Fruit fly (Drosophila melanogaster) whole organism, embryonic: Measurements from ENCODE around the gene Zn72D.

Experiments
- Abd-B ChIP-seq: fragments of 200-800 bp; sonication (Bioruptor generic); optimal IDR thresholded peaks from 2 replicates; lab custom pipeline; 2018; ENCODE audit warnings: missing biosample characterization, mild to moderate bottlenecking, missing genetic modification characterization, moderate library complexity
- CG10274 ChIP-seq: fragments of 200-800 bp; sonication (Bioruptor generic); optimal IDR thresholded peaks from 3 replicates; lab custom pipeline; 2017; ENCODE audit warnings: missing biosample characterization, mild to moderate bottlenecking, missing genetic modification characterization
- CG13894 ChIP-seq: fragments of 200-800 bp; sonication (Bioruptor generic); optimal IDR thresholded peaks from 3 replicates; lab custom pipeline; 2018; ENCODE audit warnings: missing biosample characterization, mild to moderate bottlenecking, missing genetic modification characterization, moderate library complexity
- CG14014 ChIP-seq: fragments of 200-800 bp; sonication (Bioruptor generic); IDR thresholded peaks from 2 replicates; pipeline ENCODE4 v1.3.6; 2022; ENCODE audit warnings: missing biosample characterization, missing genetic modification characterization
- CG14441 ChIP-seq: fragments of 200-800 bp; sonication (Bioruptor generic); IDR thresholded peaks from 2 replicates; pipeline ENCODE4 v1.3.6; 2022; ENCODE audit warnings: missing biosample characterization, missing genetic modification characterization
- CG14667 ChIP-seq: fragments of 200-800 bp; sonication (Bioruptor generic); IDR thresholded peaks from 2 replicates; pipeline ENCODE4 v1.3.6; 2022; ENCODE audit warnings: missing biosample characterization, missing genetic modification characterization
- CG14860 ChIP-seq: fragments of 200-800 bp; sonication (Bioruptor generic); IDR thresholded peaks from 3 replicates; pipeline ENCODE4 v1.3.6; 2022; ENCODE audit warnings: missing biosample characterization, missing genetic modification characterization; ENCODE audit not compliant: partially characterized antibody
- CG1647 ChIP-seq: fragments of 200-800 bp; sonication (Bioruptor generic); optimal IDR thresholded peaks from 3 replicates; lab custom pipeline; 2016; ENCODE audit warnings: missing biosample characterization, missing genetic modification characterization
- CG17361 ChIP-seq: fragments of 200-800 bp; sonication (Bioruptor generic); IDR thresholded peaks from 3 replicates; pipeline ENCODE4 v1.3.6; 2022; ENCODE audit warnings: missing biosample characterization, missing genetic modification characterization
- CG17829 ChIP-seq: fragments of 200-800 bp; optimal IDR thresholded peaks from 2 replicates; lab custom pipeline; 2019; ENCODE audit warnings: missing biosample characterization, mild to moderate bottlenecking, missing genetic modification characterization, moderate library complexity
- CG2199 ChIP-seq: fragments of 200-800 bp; sonication (Bioruptor generic); IDR thresholded peaks from 3 replicates; pipeline ENCODE4 v1.3.6; 2022; ENCODE audit warnings: missing biosample characterization, missing genetic modification characterization
- CG2712 ChIP-seq: fragments of 200-800 bp; optimal IDR thresholded peaks from 3 replicates; lab custom pipeline; 2019; ENCODE audit warnings: missing biosample characterization, mild to moderate bottlenecking, missing genetic modification characterization, moderate library complexity
- CG34224 ChIP-seq: fragments of 200-800 bp; sonication (Bioruptor generic); IDR thresholded peaks from 3 replicates; pipeline ENCODE4 v1.3.6; 2022; ENCODE audit warnings: missing biosample characterization, missing genetic modification characterization; ENCODE audit not compliant: partially characterized antibody
- CG4282 ChIP-seq: fragments of 200-800 bp; sonication (Bioruptor generic); optimal IDR thresholded peaks from 2 replicates; lab custom pipeline; 2016; ENCODE audit warnings: missing biosample characterization, missing genetic modification characterization
- CG4854 ChIP-seq: fragments of 200-800 bp; sonication (Bioruptor generic); optimal IDR thresholded peaks from 2 replicates; lab custom pipeline; 2016; ENCODE audit warnings: missing biosample characterization, missing genetic modification characterization, inconsistent platforms
- CG5180 ChIP-seq: fragments of 200-800 bp; sonication (Bioruptor generic); optimal IDR thresholded peaks from 3 replicates; lab custom pipeline; 2017; ENCODE audit warnings: missing biosample characterization, missing genetic modification characterization, mild to moderate bottlenecking, moderate library complexity, missing genetic modification reagents
- CG7556 ChIP-seq: fragments of 200-800 bp; sonication (Bioruptor generic); optimal IDR thresholded peaks from 2 replicates; lab custom pipeline; 2017; ENCODE audit warnings: missing biosample characterization, mild to moderate bottlenecking, missing genetic modification characterization
- CG8388 ChIP-seq: fragments of 200-800 bp; sonication (Bioruptor generic); optimal IDR thresholded peaks from 2 replicates; lab custom pipeline; 2019; ENCODE audit warnings: missing biosample characterization, mild to moderate bottlenecking, missing genetic modification characterization, moderate library complexity
- CTCF ChIP-seq: fragments of 200-800 bp; sonication (Bioruptor generic); optimal IDR thresholded peaks from 2 replicates; lab custom pipeline; 2017; ENCODE audit warnings: missing biosample characterization, mild to moderate bottlenecking, missing genetic modification characterization, moderate library complexity
- Dref ChIP-seq: fragments of 200-800 bp; sonication (Bioruptor generic); IDR thresholded peaks from 2 replicates; pipeline ENCODE4 v1.3.6; 2022; ENCODE audit warnings: missing biosample characterization, missing genetic modification characterization
- ERR ChIP-seq: fragments of 200-800 bp; sonication (Bioruptor generic); optimal IDR thresholded peaks from 2 replicates; lab custom pipeline; 2016; ENCODE audit warnings: missing biosample characterization, missing genetic modification characterization
- Eip74EF ChIP-seq, 2 experiments: fragments of 200-800 bp in 1 of 2; fragments of >200 bp in 1 of 2; sonication (Bioruptor generic) in 1 of 2; optimal IDR thresholded peaks; 2 replicates each; lab custom pipeline; 2017 to 2019; ENCODE audit warnings: missing biosample characterization in 2 of 2, missing genetic modification characterization in 2 of 2, mild to moderate bottlenecking in 1 of 2, moderate library complexity in 1 of 2
- Fer3 ChIP-seq: fragments of 200-800 bp; sonication (Bioruptor generic); optimal IDR thresholded peaks from 2 replicates; lab custom pipeline; 2018; ENCODE audit warnings: missing biosample characterization, mild to moderate bottlenecking, missing genetic modification characterization, moderate library complexity
- Myb ChIP-seq: fragments of 200-800 bp; sonication (Bioruptor generic); optimal IDR thresholded peaks from 2 replicates; lab custom pipeline; 2016; ENCODE audit warnings: missing biosample characterization, missing genetic modification characterization
- NK7.1 ChIP-seq: fragments of 200-800 bp; sonication (Bioruptor generic); optimal IDR thresholded peaks from 3 replicates; lab custom pipeline; 2016; ENCODE audit warnings: missing biosample characterization, missing genetic modification characterization
- Opbp ChIP-seq: fragments of 200-800 bp; sonication (Bioruptor generic); IDR thresholded peaks from 3 replicates; pipeline ENCODE4 v1.3.6; 2022; ENCODE audit warnings: missing biosample characterization, missing genetic modification characterization; ENCODE audit not compliant: partially characterized antibody
- PHDP ChIP-seq: fragments of 200-800 bp; sonication (Bioruptor generic); optimal IDR thresholded peaks from 3 replicates; lab custom pipeline; 2018; ENCODE audit warnings: missing biosample characterization, mild to moderate bottlenecking, missing genetic modification characterization, moderate library complexity
- Ptx1 ChIP-seq: fragments of 200-800 bp; sonication (Bioruptor generic); IDR thresholded peaks from 2 replicates; pipeline ENCODE4 v1.3.6; 2022; ENCODE audit warnings: missing biosample characterization, missing genetic modification characterization
- Taf1 ChIP-seq: fragments of 200-800 bp; sonication (Bioruptor generic); IDR thresholded peaks from 2 replicates; pipeline ENCODE4 v1.3.6; 2022; ENCODE audit warnings: missing biosample characterization, missing genetic modification characterization
- al ChIP-seq: fragments of 200-800 bp; sonication (Bioruptor generic); IDR thresholded peaks from 2 replicates; pipeline ENCODE4 v1.3.6; 2022; ENCODE audit warnings: missing biosample characterization, missing genetic modification characterization
- amos ChIP-seq: fragments of 200-800 bp; sonication (Bioruptor generic); IDR thresholded peaks from 2 replicates; pipeline ENCODE4 v1.3.6; 2022; ENCODE audit warnings: missing biosample characterization, missing genetic modification characterization; ENCODE audit not compliant: partially characterized antibody
- chinmo ChIP-seq: fragments of 200-800 bp; sonication (Bioruptor generic); IDR thresholded peaks from 4 replicates; pipeline ENCODE4 v1.3.6; 2022; ENCODE audit warnings: missing biosample characterization, missing genetic modification characterization; ENCODE audit not compliant: partially characterized antibody
- croc ChIP-seq: fragments of 200-800 bp; sonication (Bioruptor generic); conservative IDR thresholded peaks from 3 replicates; pipeline ENCODE4 v1.3.6; 2022; ENCODE audit warnings: missing biosample characterization, missing genetic modification characterization
- fd96Cb ChIP-seq: fragments of 200-800 bp; sonication (Bioruptor generic); optimal IDR thresholded peaks from 2 replicates; lab custom pipeline; 2018; ENCODE audit warnings: missing biosample characterization, mild to moderate bottlenecking, missing genetic modification characterization, moderate library complexity
- grau ChIP-seq: fragments of 200-800 bp; optimal IDR thresholded peaks from 3 replicates; lab custom pipeline; 2019; ENCODE audit warnings: missing biosample characterization, mild to moderate bottlenecking, missing genetic modification characterization, moderate library complexity
- gsb-n ChIP-seq: fragments of 200-800 bp; sonication (Bioruptor generic); optimal IDR thresholded peaks from 3 replicates; lab custom pipeline; 2018; ENCODE audit warnings: missing biosample characterization, mild to moderate bottlenecking, missing genetic modification characterization
- gt ChIP-seq: fragments of 200-800 bp; sonication (Bioruptor generic); IDR thresholded peaks from 2 replicates; pipeline ENCODE4 v1.3.6; 2022; ENCODE audit warnings: missing biosample characterization, missing genetic modification characterization
- ind ChIP-seq: fragments of 200-800 bp; sonication (Bioruptor generic); optimal IDR thresholded peaks from 3 replicates; lab custom pipeline; 2016; ENCODE audit warnings: missing biosample characterization, missing genetic modification characterization
- jigr1 ChIP-seq: fragments of 200-800 bp; sonication (Bioruptor generic); IDR thresholded peaks from 3 replicates; pipeline ENCODE4 v1.3.6; 2022; ENCODE audit warnings: missing biosample characterization, missing genetic modification characterization
- kay ChIP-seq: fragments of 200-800 bp; sonication (Bioruptor generic); optimal IDR thresholded peaks from 2 replicates; lab custom pipeline; 2016; ENCODE audit warnings: missing biosample characterization, missing genetic modification characterization
- lilli ChIP-seq: fragments of 200-800 bp; sonication (Bioruptor generic); optimal IDR thresholded peaks from 3 replicates; lab custom pipeline; 2016; ENCODE audit warnings: missing biosample characterization, missing genetic modification characterization
- lmd ChIP-seq: fragments of 200-800 bp; sonication (Bioruptor generic); IDR thresholded peaks from 2 replicates; pipeline ENCODE4 v1.3.6; 2022; ENCODE audit warnings: missing biosample characterization, missing genetic modification characterization
- odd ChIP-seq: fragments of 200-800 bp; sonication (Bioruptor generic); optimal IDR thresholded peaks from 2 replicates; lab custom pipeline; 2017; ENCODE audit warnings: missing biosample characterization, mild to moderate bottlenecking, missing genetic modification characterization
- org-1 ChIP-seq: fragments of 200-800 bp; sonication (Bioruptor generic); optimal IDR thresholded peaks from 2 replicates; lab custom pipeline; 2017; ENCODE audit warnings: missing biosample characterization, missing genetic modification characterization
- pan ChIP-seq, 4 experiments: fragments of >200 bp in 3 of 4; fragments of 200-800 bp in 1 of 4; sonication (Bioruptor generic) in 1 of 4; optimal IDR thresholded peaks in 3 of 4; IDR thresholded peaks in 1 of 4; 2 replicates each; pipeline versions ENCODE4 v1.3.6 to Lab custom; 2017 to 2022; ENCODE audit warnings: missing biosample characterization in 2 of 4, missing genetic modification characterization in 2 of 4, mixed read lengths in 1 of 4
- pita ChIP-seq: fragments of 200-800 bp; sonication (Bioruptor generic); optimal IDR thresholded peaks from 2 replicates; lab custom pipeline; 2017; ENCODE audit warnings: missing biosample characterization, mild to moderate bottlenecking, missing genetic modification characterization
- sc ChIP-seq, 3 experiments: fragments of >200 bp in 2 of 3; fragments of 200-800 bp in 1 of 3; sonication (Bioruptor generic) in 1 of 3; optimal IDR thresholded peaks; 2 replicates in 2 of 3; 3 replicates in 1 of 3; lab custom pipeline; 2017; ENCODE audit warnings: mild to moderate bottlenecking in 1 of 3, missing biosample characterization in 1 of 3, missing genetic modification characterization in 1 of 3, missing genetic modification reagents in 1 of 3
- vvl ChIP-seq: fragments of 200-800 bp; sonication (Bioruptor generic); IDR thresholded peaks from 2 replicates; pipeline ENCODE4 v1.3.6; 2022; ENCODE audit warnings: missing biosample characterization, missing genetic modification characterization

Gene Zn72D

DNA sequence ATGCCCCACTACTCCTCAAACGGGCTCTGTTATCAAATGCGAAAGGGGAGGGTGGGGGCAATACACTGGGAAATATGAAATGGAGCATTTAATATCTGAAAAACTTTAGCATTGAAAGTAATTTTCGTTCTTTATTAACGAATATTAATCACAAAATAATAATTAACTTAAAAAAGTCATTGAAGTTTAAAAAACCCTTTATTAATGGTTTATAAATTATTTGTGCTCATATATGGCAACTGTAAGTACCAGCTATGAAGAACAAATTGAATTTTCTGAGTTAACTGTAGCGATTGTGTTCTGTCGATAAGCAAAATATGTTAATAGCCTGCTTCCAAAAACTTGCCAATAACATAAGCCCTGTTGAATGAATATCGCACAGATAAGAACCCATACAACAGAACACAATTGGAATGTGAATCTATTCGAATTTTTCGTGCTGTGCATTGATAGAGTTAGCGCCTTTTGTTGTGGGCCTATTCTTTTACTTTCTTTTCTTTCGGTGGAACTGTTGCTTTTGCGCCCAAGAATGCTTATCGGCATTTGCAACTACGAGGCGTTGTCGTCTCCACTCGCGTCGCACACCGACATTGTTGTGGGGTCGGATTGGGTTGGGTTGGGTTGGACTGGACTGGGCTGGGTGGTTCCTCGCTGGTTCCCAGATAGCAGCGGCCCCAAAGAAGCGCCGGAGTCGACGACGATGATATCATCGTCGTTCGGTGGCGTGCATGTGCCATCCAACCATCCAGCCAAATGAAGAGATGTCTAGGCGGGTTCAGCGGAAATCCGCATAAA is 51.4 kb downstream of the Zn72D start (continued):
- TF ChIP-seq odd (GFP tag; lab: Kevin White, UChicago) (peak; percentile 54), CG8388 (peak; percentile 50), gsb-n (no peak), Myb (GFP tag; lab: Kevin White, UChicago) (peak; percentile 22), pan (optimal IDR thresholded peaks at IDR 0.05; lab: Kevin White, UChicago) (no peak), pan (GFP tag; optimal IDR thresholded peaks at IDR 0.05 in 1 of 2, IDR thresholded peaks at IDR 0.05 in 1 of 2) (no peak), chinmo (GFP tag; lab: Robert Waterston, UW) (0 out of 4 replicates have a peak, but pooled peaks have one; percentile 42), CG17829 (tag; lab: Kevin White, UChicago) (peak; percentile 53), ERR (no peak), grau (tag; lab: Kevin White, UChicago) (peak; percentile 81), Abd-B (GFP tag; lab: Kevin White, UChicago) (no peak), CG14014 (GFP tag; lab: Robert Waterston, UW) (no peak), Fer3 (tag; lab: Kevin White, UChicago) (peak; percentile 16), org-1 (peak; percentile 49), CG17361 (GFP tag; lab: Robert Waterston, UW) (peak; percentile 89; the same call in 2 of the 3 replicates), jigr1 (no peak), Opbp (no peak), CG13894 (no peak), CG4282 (GFP tag; lab: Kevin White, UChicago) (no peak), Ptx1 (GFP tag; lab: Robert Waterston, UW) (no peak; the same call in 1 of the 2 replicates), sc (optimal IDR thresholded peaks at IDR 0.05; lab: Kevin White, UChicago) (no peak), sc (GFP tag; optimal IDR thresholded peaks at IDR 0.05; lab: Kevin White, UChicago) (peak; percentile 66), CG14441 (GFP tag; lab: Robert Waterston, UW) (no peak), CG1647 (no peak), CG4854 (GFP tag; lab: Kevin White, UChicago) (no peak), gt (GFP tag; lab: Robert Waterston, UW) (no peak), CG34224 (GFP tag; lab: Robert Waterston, UW) (no peak), al (GFP tag; lab: Robert Waterston, UW) (no peak), ind (GFP tag; lab: Kevin White, UChicago) (peak; percentile 40), CTCF (GFP tag; lab: Kevin White, UChicago) (no peak), Dref (GFP tag; lab: Robert Waterston, UW) (no peak), CG2199 (GFP tag; lab: Robert Waterston, UW) (no peak), lilli (peak; percentile 35), kay (GFP tag; lab: Kevin White, UChicago) (peak; percentile 46), Eip74EF (GFP tag; optimal IDR thresholded peaks at IDR 0.05; lab: Kevin White, UChicago) (no peak), amos (GFP tag; lab: Robert Waterston, UW) (no peak), fd96Cb (tag; lab: Kevin White, UChicago) (no peak), CG10274 (GFP tag; lab: Kevin White, UChicago) (peak; percentile 46), lmd (peak; percentile 24; the same call in 1 of the 2 replicates), CG14667 (GFP tag; lab: Robert Waterston, UW) (no peak), NK7.1 (GFP tag; lab: Kevin White, UChicago) (no peak), CG7556 (no peak), vvl (no peak), CG14860 (GFP tag; lab: Robert Waterston, UW) (no peak), Taf1 (GFP tag; lab: Robert Waterston, UW) (no peak), CG2712 (tag; lab: Kevin White, UChicago) (no peak), croc (GFP tag; lab: Robert Waterston, UW) (no peak), pita (GFP tag; lab: Kevin White, UChicago) (no peak), CG5180 (GFP tag; lab: Kevin White, UChicago) (peak; percentile 17), PHDP (tag; lab: Kevin White, UChicago) (peak; percentile 58)
